Fruit fly (Drosophila melanogaster) whole organism, prepupa: ENCODE measurements around the gene CG1835.

Source experiments
- Blimp-1 ChIP-seq: fragments of 200-800 bp; sonication (Bioruptor generic); optimal IDR thresholded peaks from 3 replicates; lab custom pipeline; 2017; ENCODE audit warnings: missing biosample characterization, missing genetic modification characterization, mild to moderate bottlenecking, moderate library complexity, missing genetic modification reagents
- CG11294 ChIP-seq: fragments of 200-800 bp; sonication (Bioruptor generic); IDR thresholded peaks from 2 replicates; pipeline ENCODE4 v1.3.6; 2022; ENCODE audit warnings: missing biosample characterization, missing genetic modification characterization
- CG16779 ChIP-seq: fragments of 200-800 bp; sonication (Bioruptor generic); optimal IDR thresholded peaks from 3 replicates; lab custom pipeline; 2017; ENCODE audit warnings: missing biosample characterization, mild to moderate bottlenecking, missing genetic modification characterization
- CG32006 ChIP-seq: fragments of 200-800 bp; sonication (Bioruptor generic); optimal IDR thresholded peaks from 3 replicates; lab custom pipeline; 2017; ENCODE audit warnings: missing biosample characterization, mild to moderate bottlenecking, missing genetic modification characterization
- CG6792 ChIP-seq: fragments of 200-800 bp; sonication (Bioruptor generic); optimal IDR thresholded peaks from 3 replicates; lab custom pipeline; 2016; ENCODE audit warnings: missing biosample characterization, missing genetic modification characterization
- CG6854 ChIP-seq: fragments of 200-800 bp; sonication (Bioruptor generic); optimal IDR thresholded peaks from 2 replicates; lab custom pipeline; 2017; ENCODE audit warnings: missing biosample characterization, mild to moderate bottlenecking, missing genetic modification characterization
- CG8119 ChIP-seq: fragments of 200-800 bp; sonication (Bioruptor generic); IDR thresholded peaks from 3 replicates; pipeline ENCODE4 v1.3.6; 2022; ENCODE audit warnings: missing biosample characterization, missing genetic modification characterization
- Eip78C ChIP-seq: fragments of 200-800 bp; sonication (Bioruptor generic); peaks from one replicate; lab custom pipeline; 2016; ENCODE audit warnings: missing biosample characterization, missing genetic modification characterization
- Met ChIP-seq: fragments of 200-800 bp; sonication (Bioruptor generic); optimal IDR thresholded peaks from 3 replicates; lab custom pipeline; 2016; ENCODE audit warnings: missing biosample characterization, missing genetic modification characterization
- Smox ChIP-seq: fragments of 200-800 bp; sonication (Bioruptor generic); optimal IDR thresholded peaks from 3 replicates; lab custom pipeline; 2016; ENCODE audit warnings: missing biosample characterization, missing genetic modification characterization
- achi ChIP-seq: fragments of 200-800 bp; sonication (Bioruptor generic); optimal IDR thresholded peaks from 3 replicates; lab custom pipeline; 2016; ENCODE audit warnings: missing biosample characterization, missing genetic modification characterization
- salr ChIP-seq, 2 experiments: fragments of 200-800 bp; sonication (Bioruptor generic); optimal IDR thresholded peaks; 3 replicates each; lab custom pipeline; 2016 to 2018; ENCODE audit warnings: missing biosample characterization in 2 of 2, missing genetic modification characterization in 2 of 2, mild to moderate bottlenecking in 1 of 2
- spab ChIP-seq: fragments of 200-800 bp; sonication (Bioruptor generic); optimal IDR thresholded peaks from 2 replicates; lab custom pipeline; 2017; ENCODE audit warnings: missing biosample characterization, mild to moderate bottlenecking, missing genetic modification characterization, missing genetic modification reagents

- no peak for TF ChIP-seq salr (GFP tag; optimal IDR thresholded peaks at IDR 0.05; lab: Kevin White, UChicago)
- TF ChIP-seq CG16779 (tag; lab: Kevin White, UChicago) = no peak
- no peak for TF ChIP-seq CG8119 (GFP tag; lab: Robert Waterston, UW)
- no peak for TF ChIP-seq Smox (GFP tag; lab: Kevin White, UChicago)
- no peak for TF ChIP-seq CG6792 (GFP tag; lab: Kevin White, UChicago)
- no peak for TF ChIP-seq Eip78C
- no peak for TF ChIP-seq CG32006 (GFP tag; lab: Kevin White, UChicago)
- TF ChIP-seq CG6854 (GFP tag; lab: Kevin White, UChicago) = no peak
- no peak for TF ChIP-seq CG11294 (GFP tag; lab: Robert Waterston, UW)
- no peak for TF ChIP-seq achi
- no peak for TF ChIP-seq Met (GFP tag; lab: Kevin White, UChicago)
- TF ChIP-seq Blimp-1 = no peak
- no peak for TF ChIP-seq spab (GFP tag; lab: Kevin White, UChicago)
These were observed 18.7 kb downstream of the CG1835 start for dm6 chrX:20680407-20680806.
